Fruit fly (Drosophila melanogaster) whole organism, embryonic: ENCODE measurements around the gene Rpp21.

ENCODE experiments used
- CG14667 ChIP-seq: fragments of 200-800 bp; sonication (Bioruptor generic); IDR thresholded peaks from 2 replicates; pipeline ENCODE4 v1.3.6; 2022; ENCODE audit warnings: missing biosample characterization, missing genetic modification characterization
- CG7372 ChIP-seq: fragments of 200-800 bp; sonication (Bioruptor generic); IDR thresholded peaks from 2 replicates; pipeline ENCODE4 v1.3.6; 2022; ENCODE audit warnings: missing biosample characterization, missing genetic modification characterization

dm6 chrX:1041407-1042038, 11.0 kb downstream of the Rpp21 start:
- TF ChIP-seq CG7372 (GFP tag; lab: Robert Waterston, UW) = no peak
- no peak for TF ChIP-seq CG14667 (GFP tag; lab: Robert Waterston, UW)
